Worm (Caenorhabditis elegans) whole organism, midembryonic: ENCODE measurements around the gene his-71.

ENCODE experiments used
- cog-1 ChIP-seq: sonication (generic microtip); optimal IDR thresholded peaks from 2 replicates; lab custom pipeline; 2016; ENCODE audit warnings: missing genetic modification characterization, missing compliant biosample characterization
- flt-1 ChIP-seq: fragments of 200-800 bp; sonication (Bioruptor generic); IDR thresholded peaks from 2 replicates; pipeline ENCODE4 v1.3.6; 2022; ENCODE audit warnings: missing genetic modification characterization, missing compliant biosample characterization
- klf-2 ChIP-seq: fragments of 200-800 bp; sonication (Bioruptor generic); conservative IDR thresholded peaks from 2 replicates; pipeline ENCODE4 v1.3.6; 2022; ENCODE audit warnings: missing genetic modification reagents, missing genetic modification characterization, missing compliant biosample characterization
- med-1 ChIP-seq: sonication (generic microtip); optimal IDR thresholded peaks from 2 replicates; lab custom pipeline; 2017; ENCODE audit warnings: missing genetic modification characterization, mild to moderate bottlenecking, missing compliant biosample characterization, antibody characterized with exemption, missing genetic modification reagents; ENCODE audit not compliant: insufficient read depth
- tab-1 ChIP-seq: fragments of 200-800 bp; sonication (Bioruptor generic); IDR thresholded peaks from 2 replicates; pipeline ENCODE4 v1.3.6; 2022; ENCODE audit warnings: missing genetic modification characterization, missing compliant biosample characterization
- ztf-23 ChIP-seq: fragments of 200-800 bp; sonication (Bioruptor generic); IDR thresholded peaks from 2 replicates; pipeline ENCODE4 v1.3.6; 2022; ENCODE audit warnings: missing genetic modification reagents, missing genetic modification characterization, missing compliant biosample characterization
- ztf-29 ChIP-seq: fragments of 200-800 bp; sonication (Bioruptor generic); IDR thresholded peaks from 2 replicates; pipeline ENCODE4 v1.3.6; 2022; ENCODE audit warnings: missing genetic modification reagents, missing genetic modification characterization, missing compliant biosample characterization

ce11 chrX:8014407-8015003, 32.6 kb upstream of the his-71 start, which contains the start of gene unk-1:
- TF ChIP-seq ztf-29 (no peak), flt-1 (GFP tag; lab: Robert Waterston, UW) (no peak), ztf-23 (GFP tag; lab: Robert Waterston, UW) (no peak), klf-2 (GFP tag; lab: Robert Waterston, UW) (no peak), tab-1 (no peak), med-1 (no peak), cog-1 (tag; lab: Kevin White, UChicago) (no peak)
